Fruit fly (Drosophila melanogaster) whole organism, embryonic: ENCODE measurements around the gene Gbs-70E.

Experiments used
- CG12299 ChIP-seq: fragments of 200-800 bp; sonication (Bioruptor generic); optimal IDR thresholded peaks from 2 replicates; lab custom pipeline; 2018; ENCODE audit warnings: missing biosample characterization, mild to moderate bottlenecking, missing genetic modification characterization
- CG14710 ChIP-seq: fragments of 200-800 bp; sonication (Bioruptor generic); optimal IDR thresholded peaks from 3 replicates; lab custom pipeline; 2019; ENCODE audit warnings: missing biosample characterization, mild to moderate bottlenecking, missing genetic modification characterization, moderate library complexity
- CG15479 ChIP-seq: fragments of 200-800 bp; sonication (Bioruptor generic); optimal IDR thresholded peaks from 3 replicates; lab custom pipeline; 2019; ENCODE audit warnings: missing biosample characterization, mild to moderate bottlenecking, missing genetic modification characterization, moderate library complexity
- CG30431 ChIP-seq: fragments of 200-800 bp; sonication (Bioruptor generic); optimal IDR thresholded peaks from 2 replicates; lab custom pipeline; 2017; ENCODE audit warnings: missing biosample characterization, missing genetic modification characterization
- CG3281 ChIP-seq: fragments of 200-800 bp; sonication (Bioruptor generic); optimal IDR thresholded peaks from 3 replicates; lab custom pipeline; 2017; ENCODE audit warnings: missing biosample characterization, mild to moderate bottlenecking, missing genetic modification characterization
- CG8765 ChIP-seq: fragments of 200-800 bp; sonication (Bioruptor generic); IDR thresholded peaks from 2 replicates; pipeline ENCODE4 v1.3.6; 2022; ENCODE audit warnings: missing biosample characterization, missing genetic modification characterization
- CG8924 ChIP-seq: fragments of 200-800 bp; optimal IDR thresholded peaks from 3 replicates; lab custom pipeline; 2019; ENCODE audit warnings: missing biosample characterization, mild to moderate bottlenecking, missing genetic modification characterization, moderate library complexity
- CG9215 ChIP-seq: fragments of 200-800 bp; sonication (Bioruptor generic); IDR thresholded peaks from 2 replicates; pipeline ENCODE4 v1.3.6; 2022; ENCODE audit warnings: missing biosample characterization, missing genetic modification characterization
- CHES-1-like ChIP-seq: fragments of 200-800 bp; sonication (Bioruptor generic); optimal IDR thresholded peaks from 2 replicates; lab custom pipeline; 2016; ENCODE audit warnings: missing biosample characterization, missing genetic modification characterization
- D19A ChIP-seq: fragments of 200-800 bp; optimal IDR thresholded peaks from 3 replicates; lab custom pipeline; 2019; ENCODE audit warnings: missing biosample characterization, mild to moderate bottlenecking, missing genetic modification characterization, moderate library complexity
- Dll ChIP-seq: fragments of 200-800 bp; sonication (Bioruptor generic); IDR thresholded peaks from 4 replicates; pipeline ENCODE4 v1.3.6; 2022; ENCODE audit warnings: missing biosample characterization, missing genetic modification characterization; ENCODE audit not compliant: partially characterized antibody
- Doc2 ChIP-seq: fragments of 200-800 bp; sonication (Bioruptor generic); IDR thresholded peaks from 2 replicates; pipeline ENCODE4 v1.3.6; 2022; ENCODE audit warnings: missing biosample characterization, missing genetic modification characterization
- H2.0 ChIP-seq: fragments of 200-800 bp; sonication (Bioruptor generic); IDR thresholded peaks from 2 replicates; pipeline ENCODE4 v1.3.6; 2022; ENCODE audit warnings: missing biosample characterization, missing genetic modification characterization
- HLH54F ChIP-seq: fragments of 200-800 bp; sonication (Bioruptor generic); optimal IDR thresholded peaks from 3 replicates; lab custom pipeline; 2016; ENCODE audit warnings: missing biosample characterization, missing genetic modification characterization
- Hand ChIP-seq: fragments of 200-800 bp; sonication (Bioruptor generic); optimal IDR thresholded peaks from 2 replicates; lab custom pipeline; 2017; ENCODE audit warnings: mild to moderate bottlenecking, missing biosample characterization, missing genetic modification reagents, missing genetic modification characterization
- HmgZ ChIP-seq: fragments of 200-800 bp; sonication (Bioruptor generic); optimal IDR thresholded peaks from 2 replicates; lab custom pipeline; 2018; ENCODE audit warnings: missing biosample characterization, mild to moderate bottlenecking, missing genetic modification characterization
- Lhr ChIP-seq: fragments of 200-800 bp; sonication (Bioruptor generic); optimal IDR thresholded peaks from 3 replicates; lab custom pipeline; 2017; ENCODE audit warnings: mild to moderate bottlenecking, missing biosample characterization, missing genetic modification reagents, missing genetic modification characterization
- Lpt ChIP-seq: fragments of >200 bp; optimal IDR thresholded peaks from 2 replicates; lab custom pipeline; 2018; ENCODE audit warnings: missing biosample characterization, missing genetic modification characterization
- Med ChIP-seq: fragments of 200-800 bp; sonication (Bioruptor generic); peaks from one replicate; lab custom pipeline; 2016; ENCODE audit warnings: missing biosample characterization, missing genetic modification characterization, mild to moderate bottlenecking, inconsistent platforms, moderate library complexity
- NfI ChIP-seq: fragments of 200-800 bp; sonication (Bioruptor generic); optimal IDR thresholded peaks from 3 replicates; lab custom pipeline; 2018; ENCODE audit warnings: missing biosample characterization, mild to moderate bottlenecking, missing genetic modification characterization, moderate library complexity
- Poxn ChIP-seq: fragments of 200-800 bp; sonication (Bioruptor generic); IDR thresholded peaks from 2 replicates; pipeline ENCODE4 v1.3.6; 2022; ENCODE audit warnings: missing biosample characterization, missing genetic modification characterization
- Ptx1 ChIP-seq: fragments of 200-800 bp; sonication (Bioruptor generic); IDR thresholded peaks from 2 replicates; pipeline ENCODE4 v1.3.6; 2022; ENCODE audit warnings: missing biosample characterization, missing genetic modification characterization
- ara ChIP-seq: fragments of 200-800 bp; sonication (Bioruptor generic); IDR thresholded peaks from 2 replicates; pipeline ENCODE4 v1.3.6; 2022; ENCODE audit warnings: missing biosample characterization, missing genetic modification characterization
- chm ChIP-seq: fragments of 200-800 bp; sonication (Bioruptor generic); IDR thresholded peaks from 2 replicates; pipeline ENCODE4 v1.3.6; 2022; ENCODE audit warnings: missing biosample characterization, missing genetic modification characterization
- crol ChIP-seq: fragments of 200-800 bp; sonication (Bioruptor generic); IDR thresholded peaks from 2 replicates; pipeline ENCODE4 v1.3.6; 2022; ENCODE audit warnings: missing biosample characterization, missing genetic modification characterization
- dan ChIP-seq: fragments of 200-800 bp; sonication (Bioruptor generic); IDR thresholded peaks from 2 replicates; pipeline ENCODE4 v1.3.6; 2022; ENCODE audit warnings: missing biosample characterization, missing genetic modification characterization
- gcm ChIP-seq: fragments of 200-800 bp; sonication (Bioruptor generic); optimal IDR thresholded peaks from 2 replicates; lab custom pipeline; 2019; ENCODE audit warnings: missing biosample characterization, mild to moderate bottlenecking, missing genetic modification characterization, moderate library complexity
- kay ChIP-seq: fragments of 200-800 bp; sonication (Bioruptor generic); optimal IDR thresholded peaks from 2 replicates; lab custom pipeline; 2016; ENCODE audit warnings: missing biosample characterization, missing genetic modification characterization
- nmo ChIP-seq: fragments of 200-800 bp; sonication (Bioruptor generic); optimal IDR thresholded peaks from 2 replicates; lab custom pipeline; 2018; ENCODE audit warnings: missing biosample characterization, mild to moderate bottlenecking, missing genetic modification characterization, moderate library complexity
- otp ChIP-seq: fragments of 200-800 bp; sonication (Bioruptor generic); IDR thresholded peaks from 3 replicates; pipeline ENCODE4, ENCODE4 v1.3.6; 2022; ENCODE audit warnings: missing biosample characterization, missing genetic modification characterization
- pzg ChIP-seq: fragments of 200-800 bp; sonication (Bioruptor generic); optimal IDR thresholded peaks from 3 replicates; lab custom pipeline; 2018; ENCODE audit warnings: missing biosample characterization, mild to moderate bottlenecking, missing genetic modification characterization, moderate library complexity
- sens ChIP-seq: fragments of 200-800 bp; sonication (Bioruptor generic); peaks from one replicate; lab custom pipeline; 2016; ENCODE audit warnings: missing biosample characterization, missing genetic modification characterization
- seq ChIP-seq: fragments of 200-800 bp; sonication (Bioruptor generic); IDR thresholded peaks from 2 replicates; pipeline ENCODE4 v1.3.6; 2022; ENCODE audit warnings: missing biosample characterization, missing genetic modification characterization
- shn ChIP-seq: fragments of 200-800 bp; sonication (Bioruptor generic); optimal IDR thresholded peaks from 3 replicates; lab custom pipeline; 2016; ENCODE audit warnings: missing biosample characterization, missing genetic modification characterization
- stc ChIP-seq: fragments of 200-800 bp; sonication (Bioruptor generic); IDR thresholded peaks from 2 replicates; pipeline ENCODE4 v1.3.6; 2022; ENCODE audit warnings: missing biosample characterization, missing genetic modification characterization
- stwl ChIP-seq: fragments of 200-800 bp; sonication (Bioruptor generic); optimal IDR thresholded peaks from 3 replicates; lab custom pipeline; 2018; ENCODE audit warnings: missing biosample characterization, mild to moderate bottlenecking, missing genetic modification characterization, moderate library complexity
- tap ChIP-seq: fragments of 200-800 bp; optimal IDR thresholded peaks from 3 replicates; lab custom pipeline; 2019; ENCODE audit warnings: missing biosample characterization, mild to moderate bottlenecking, missing genetic modification characterization, moderate library complexity
- toy ChIP-seq: fragments of 200-800 bp; sonication (Bioruptor generic); IDR thresholded peaks from 2 replicates; pipeline ENCODE4 v1.3.6; 2022; ENCODE audit warnings: missing biosample characterization, missing genetic modification characterization
- ttk ChIP-seq: fragments of 200-800 bp; sonication (Bioruptor generic); IDR thresholded peaks from 2 replicates; pipeline ENCODE4 v2.1.2; 2022; ENCODE audit warnings: missing biosample characterization, missing genetic modification characterization
- twi ChIP-seq: fragments of 200-800 bp; optimal IDR thresholded peaks from 2 replicates; lab custom pipeline; 2019; ENCODE audit warnings: missing biosample characterization, mild to moderate bottlenecking, missing genetic modification characterization, moderate library complexity
- wor ChIP-seq: fragments of 200-800 bp; sonication (Bioruptor generic); IDR thresholded peaks from 2 replicates; pipeline ENCODE4 v1.3.6; 2022; ENCODE audit warnings: missing biosample characterization, missing genetic modification characterization

Gbs-70E gene

DNA sequence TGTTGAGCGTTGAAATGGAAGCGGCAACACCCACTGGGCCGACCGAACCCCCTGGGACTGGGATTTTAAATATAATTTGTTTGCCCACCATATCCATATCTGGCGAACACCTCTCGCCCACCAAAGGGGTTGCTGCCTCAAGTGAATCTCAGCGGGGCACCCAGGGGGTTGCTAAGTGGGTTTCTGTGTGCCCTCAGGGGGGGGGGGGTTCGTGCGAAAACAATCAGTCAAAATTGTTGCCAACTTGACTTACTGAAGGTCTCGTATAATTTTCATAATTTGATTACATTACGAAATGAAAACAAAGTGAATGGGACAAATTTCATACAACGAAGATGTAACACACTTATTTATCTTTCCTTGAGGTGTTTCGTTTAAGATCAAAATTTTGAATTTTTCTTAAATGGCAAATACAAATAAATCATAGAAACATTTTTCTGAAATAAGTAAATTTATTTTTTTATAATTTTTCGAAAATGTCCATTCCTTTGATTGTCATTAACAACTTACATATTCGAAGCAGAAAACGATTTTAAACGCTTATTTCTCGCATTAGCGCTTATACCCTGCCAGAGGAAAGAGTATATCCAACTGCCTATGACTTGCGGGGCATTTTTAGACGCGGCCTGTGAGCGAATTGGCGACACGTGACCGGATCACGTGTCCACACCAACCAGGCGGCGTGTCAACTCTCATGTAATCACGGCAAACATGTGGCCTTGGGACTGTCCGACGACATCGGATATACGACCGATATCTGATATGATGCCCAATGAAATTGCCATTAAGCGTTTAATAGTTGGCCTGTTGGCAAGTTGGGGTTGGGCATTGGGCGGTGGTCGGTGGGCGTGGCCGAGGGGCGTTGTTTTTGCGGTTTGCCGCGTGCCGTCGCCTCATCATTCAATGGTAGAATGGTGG lies 19.1 kb upstream of the Gbs-70E start (continued):
- TF ChIP-seq dan = no peak
- no peak for TF ChIP-seq HLH54F (GFP tag; lab: Kevin White, UChicago)
- no peak for TF ChIP-seq HmgZ
- TF ChIP-seq stwl (tag; lab: Kevin White, UChicago) = no peak
- TF ChIP-seq shn = no peak
- no peak for TF ChIP-seq toy
- no peak for TF ChIP-seq CG9215 (GFP tag; lab: Robert Waterston, UW)
- no peak for TF ChIP-seq Poxn (GFP tag; lab: Robert Waterston, UW)
- TF ChIP-seq Dll (GFP tag; lab: Robert Waterston, UW) = no peak
- TF ChIP-seq stc = no peak
- no peak for TF ChIP-seq Hand (GFP tag; lab: Kevin White, UChicago)
- no peak for TF ChIP-seq CG8765 (GFP tag; lab: Robert Waterston, UW)
- TF ChIP-seq CG30431 (GFP tag; lab: Kevin White, UChicago) = no peak
- TF ChIP-seq seq = no peak; the same call in 1 of the 2 replicates
- TF ChIP-seq pzg (GFP tag; lab: Kevin White, UChicago) = no peak
- no peak for TF ChIP-seq ara (GFP tag; lab: Robert Waterston, UW)
- TF ChIP-seq twi (tag; lab: Kevin White, UChicago) = no peak
- TF ChIP-seq CG12299 (tag; lab: Kevin White, UChicago) = no peak
- no peak for TF ChIP-seq tap
- no peak for TF ChIP-seq gcm
- no peak for TF ChIP-seq CG3281
- TF ChIP-seq ttk = 0 out of 2 replicates have a peak, but pooled peaks have one; percentile 17
- no peak for TF ChIP-seq Doc2
- TF ChIP-seq Ptx1 = no peak
- TF ChIP-seq CHES-1-like (GFP tag; lab: Kevin White, UChicago) = no peak
- TF ChIP-seq CG8924 (tag; lab: Kevin White, UChicago) = no peak
- TF ChIP-seq Med (GFP tag; lab: Kevin White, UChicago) = no peak
- TF ChIP-seq crol (GFP tag; lab: Robert Waterston, UW) = peak; percentile 62
- TF ChIP-seq NfI (GFP tag; lab: Kevin White, UChicago) = no peak
- TF ChIP-seq D19A (tag; lab: Kevin White, UChicago) = peak; percentile 95
- no peak for TF ChIP-seq H2.0 (GFP tag; lab: Robert Waterston, UW)
- peak; percentile 7 for TF ChIP-seq CG14710
- no peak for TF ChIP-seq sens (GFP tag; lab: Kevin White, UChicago)
- no peak for TF ChIP-seq kay
- TF ChIP-seq, all 482 proteins: peak for 18

- TF ChIP-seq CG15479 (GFP tag; lab: Kevin White, UChicago) (no peak), Lpt (GFP tag; lab: Kevin White, UChicago) (no peak), Lhr (GFP tag; lab: Kevin White, UChicago) (no peak), otp (GFP tag; lab: Robert Waterston, UW) (no peak), Med (GFP tag; lab: Kevin White, UChicago) (no peak), chm (GFP tag; lab: Robert Waterston, UW) (no peak), wor (no peak), nmo (GFP tag; lab: Kevin White, UChicago) (no peak)
Observed at dm6 chr3L:14567140-14567539, 16.4 kb upstream of the Gbs-70E start, which contains the start of gene CG42758. Gene CG42758 (plus strand): TSS chr3L:14567440.
